Worm (Caenorhabditis elegans) whole organism, dauer: ENCODE data around the gene ceh-79.

Experiments
- unc-62 ChIP-seq: sonication (generic microtip); optimal IDR thresholded peaks from 2 replicates; lab custom pipeline; 2017; ENCODE audit warnings: missing biosample characterization, missing genetic modification reagents, missing genetic modification characterization

Gene ceh-79

ce11 chrV:13324933-13325760, 23.5 kb downstream of the ceh-79 start, which contains the start of gene C50B6.7:
TSS of gene C50B6.7 (minus strand) at chrV:13324983.
- no peak for TF ChIP-seq unc-62 (GFP tag; lab: Kevin White, UChicago)

ce11 chrV:13327463-13327862, 25.8 kb downstream of the ceh-79 start, which contains the start of gene str-37:
TSS of gene str-37 (plus strand) at chrV:13327763.
- no peak for TF ChIP-seq unc-62 (GFP tag; lab: Kevin White, UChicago)

- TF ChIP-seq unc-62 (GFP tag; lab: Kevin White, UChicago): no peak
Measured at ce11 chrV:13330919-13331318, 29.3 kb downstream of the ceh-79 start, which contains the start of gene nhr-129. TSS of gene nhr-129 (minus strand) at chrV:13331019.

- TF ChIP-seq unc-62 (GFP tag; lab: Kevin White, UChicago): no peak
Measured at ce11 chrV:13333386-13334180, 31.9 kb downstream of the ceh-79 start, which contains the start of gene nhr-168. TSS of gene nhr-168 (minus strand) at chrV:13333871.

- no peak for TF ChIP-seq unc-62 (GFP tag; lab: Kevin White, UChicago)
Measured at ce11 chrV:13334447-13334846, 32.8 kb downstream of the ceh-79 start.

ce11 chrV:13335883-13336419, 34.3 kb downstream of the ceh-79 start, which contains the start of gene C50B6.9:
TSS of gene C50B6.9 (plus strand) at chrV:13336369.
- no peak for TF ChIP-seq unc-62 (GFP tag; lab: Kevin White, UChicago)

- no peak for TF ChIP-seq unc-62 (GFP tag; lab: Kevin White, UChicago)
Measured at ce11 chrV:13338037-13338436, 36.4 kb downstream of the ceh-79 start.

- TF ChIP-seq unc-62 (GFP tag; lab: Kevin White, UChicago): no peak
Measured at ce11 chrV:13339633-13340290, 38.1 kb downstream of the ceh-79 start, which contains the start of the genes str-4 and lgc-48. TSS of gene str-4 (minus strand) at chrV:13339733. TSS of gene lgc-48 (plus strand) at chrV:13340240.

- TF ChIP-seq unc-62 (GFP tag; lab: Kevin White, UChicago): no peak
Measured at ce11 chrV:13342235-13342634, 40.6 kb downstream of the ceh-79 start.

ce11 chrV:13345867-13346328, 44.3 kb downstream of the ceh-79 start, which contains the start of gene twk-43:
TSS of gene twk-43 (plus strand) at chrV:13346278.
- TF ChIP-seq unc-62 (GFP tag; lab: Kevin White, UChicago): no peak

- TF ChIP-seq unc-62 (GFP tag; lab: Kevin White, UChicago): no peak
Measured at ce11 chrV:13350302-13350701, 48.7 kb downstream of the ceh-79 start.

- TF ChIP-seq unc-62 (GFP tag; lab: Kevin White, UChicago): no peak
Measured at ce11 chrV:13351773-13352172, 50.1 kb downstream of the ceh-79 start.

ce11 chrV:13352415-13352814, 50.8 kb downstream of the ceh-79 start:
- no peak for TF ChIP-seq unc-62 (GFP tag; lab: Kevin White, UChicago)
